Worm (Caenorhabditis elegans) whole organism, late embryonic: ENCODE measurements around the gene T21D12.12.

Source experiments
- C38D4.7 ChIP-seq: fragments of 200-800 bp; sonication (Bioruptor generic); optimal IDR thresholded peaks from 2 replicates; lab custom pipeline; 2018; ENCODE audit warnings: mild to moderate bottlenecking, missing genetic modification characterization, moderate library complexity, missing compliant biosample characterization
- F13H6.1 ChIP-seq: sonication (generic microtip); optimal IDR thresholded peaks from 2 replicates; lab custom pipeline; 2016; ENCODE audit warnings: missing genetic modification characterization, missing compliant biosample characterization
- K02D7.2 ChIP-seq: sonication (generic microtip); optimal IDR thresholded peaks from 2 replicates; lab custom pipeline; 2017; ENCODE audit warnings: mild to moderate bottlenecking, missing genetic modification characterization, missing compliant biosample characterization
- K09A11.1 ChIP-seq: sonication (generic microtip); optimal IDR thresholded peaks from 2 replicates; lab custom pipeline; 2017; ENCODE audit warnings: antibody characterized with exemption, mild to moderate bottlenecking, missing genetic modification characterization, missing compliant biosample characterization; ENCODE audit not compliant: insufficient read depth
- T23F11.4 ChIP-seq: fragments of 200-800 bp; sonication (Bioruptor generic); optimal IDR thresholded peaks from 2 replicates; lab custom pipeline; 2018; ENCODE audit warnings: mild to moderate bottlenecking, missing genetic modification characterization, missing compliant biosample characterization
- Y22D7AL.16 ChIP-seq: sonication (generic microtip); optimal IDR thresholded peaks from 2 replicates; lab custom pipeline; 2016; ENCODE audit warnings: missing genetic modification characterization, missing compliant biosample characterization
- ahr-1 ChIP-seq: sonication (generic microtip); optimal IDR thresholded peaks from 2 replicates; lab custom pipeline; 2016; ENCODE audit warnings: missing genetic modification characterization, missing compliant biosample characterization
- ama-1 ChIP-seq: fragments of 150-350 bp; optimal IDR thresholded peaks from 2 replicates; lab custom pipeline; 2014
- ceh-14 ChIP-seq: sonication (generic microtip); optimal IDR thresholded peaks from 2 replicates; lab custom pipeline; 2016; ENCODE audit warnings: missing genotype, missing genetic modification characterization, missing compliant biosample characterization
- ceh-18 ChIP-seq: sonication (generic microtip); optimal IDR thresholded peaks from 2 replicates; lab custom pipeline; 2016; ENCODE audit warnings: missing genetic modification characterization, missing compliant biosample characterization
- ceh-19 ChIP-seq: fragments of 200-800 bp; sonication (Bioruptor generic); optimal IDR thresholded peaks from 2 replicates; lab custom pipeline; 2018; ENCODE audit warnings: mild to moderate bottlenecking, missing genetic modification characterization, missing compliant biosample characterization
- ceh-24 ChIP-seq: sonication (generic microtip); optimal IDR thresholded peaks from 2 replicates; lab custom pipeline; 2016; ENCODE audit warnings: mild to moderate bottlenecking, missing genetic modification characterization, missing compliant biosample characterization
- ceh-30 ChIP-seq: fragments of 150-350 bp; optimal IDR thresholded peaks from 2 replicates; lab custom pipeline; 2014; ENCODE audit warnings: missing biosample characterization, missing genetic modification characterization
- ceh-31 ChIP-seq: sonication (generic microtip); optimal IDR thresholded peaks from 2 replicates; lab custom pipeline; 2016; ENCODE audit warnings: missing genetic modification characterization, missing compliant biosample characterization
- ceh-45 ChIP-seq: fragments of 200-800 bp; sonication (Bioruptor generic); IDR thresholded peaks from 2 replicates; pipeline ENCODE4 v1.3.6; 2022; ENCODE audit warnings: missing genetic modification reagents, missing genetic modification characterization, missing compliant biosample characterization
- ceh-48 ChIP-seq: sonication (generic microtip); optimal IDR thresholded peaks from 2 replicates; lab custom pipeline; 2016; ENCODE audit warnings: missing genetic modification characterization, inconsistent platforms, missing compliant biosample characterization
- ceh-6 ChIP-seq: fragments of 200-800 bp; sonication (Bioruptor generic); optimal IDR thresholded peaks from 2 replicates; lab custom pipeline; 2018; ENCODE audit warnings: mild to moderate bottlenecking, missing genetic modification characterization, missing compliant biosample characterization
- ceh-9 ChIP-seq: sonication (generic microtip); optimal IDR thresholded peaks from 2 replicates; lab custom pipeline; 2016; ENCODE audit warnings: mild to moderate bottlenecking, missing genetic modification characterization, inconsistent platforms, missing compliant biosample characterization
- che-1 ChIP-seq: sonication (generic microtip); optimal IDR thresholded peaks from 2 replicates; lab custom pipeline; 2016; ENCODE audit warnings: mild to moderate bottlenecking, missing genetic modification characterization, missing compliant biosample characterization
- dve-1 ChIP-seq: sonication (generic microtip); optimal IDR thresholded peaks from 2 replicates; lab custom pipeline; 2017; ENCODE audit warnings: antibody characterized with exemption, mild to moderate bottlenecking, missing genetic modification characterization, missing compliant biosample characterization
- ets-4 ChIP-seq: sonication (generic microtip); optimal IDR thresholded peaks from 2 replicates; lab custom pipeline; 2016; ENCODE audit warnings: missing genetic modification characterization, missing compliant biosample characterization
- eyg-1 ChIP-seq: sonication (generic microtip); optimal IDR thresholded peaks from 2 replicates; lab custom pipeline; 2016; ENCODE audit warnings: missing genotype, missing genetic modification characterization, missing compliant biosample characterization
- fkh-10 ChIP-seq: fragments of 150-350 bp; optimal IDR thresholded peaks from 2 replicates; lab custom pipeline; 2014; ENCODE audit warnings: missing biosample characterization, missing genetic modification reagents, missing genetic modification characterization
- gmeb-2 ChIP-seq: sonication (generic microtip); optimal IDR thresholded peaks from 2 replicates; lab custom pipeline; 2016; ENCODE audit warnings: missing genetic modification characterization, inconsistent platforms, missing compliant biosample characterization
- hlh-13 ChIP-seq: fragments of 200-800 bp; sonication (Bioruptor generic); optimal IDR thresholded peaks from 2 replicates; lab custom pipeline; 2018; ENCODE audit warnings: mild to moderate bottlenecking, missing genetic modification characterization, missing compliant biosample characterization
- hlh-15 ChIP-seq: sonication (generic microtip); optimal IDR thresholded peaks from 2 replicates; lab custom pipeline; 2016; ENCODE audit warnings: missing genetic modification characterization, missing compliant biosample characterization
- hlh-30 ChIP-seq: sonication (generic microtip); optimal IDR thresholded peaks from 2 replicates; lab custom pipeline; 2017; ENCODE audit warnings: antibody characterized with exemption, missing genetic modification characterization, missing compliant biosample characterization; ENCODE audit not compliant: insufficient read depth
- hlh-6 ChIP-seq: sonication (generic microtip); optimal IDR thresholded peaks from 2 replicates; lab custom pipeline; 2016; ENCODE audit warnings: missing genotype, missing genetic modification characterization, missing compliant biosample characterization
- lim-6 ChIP-seq: sonication (generic microtip); optimal IDR thresholded peaks from 2 replicates; lab custom pipeline; 2016; ENCODE audit warnings: missing genetic modification characterization, missing compliant biosample characterization
- lin-11 ChIP-seq: fragments of 200-800 bp; sonication (Bioruptor generic); optimal IDR thresholded peaks from 2 replicates; lab custom pipeline; 2018; ENCODE audit warnings: mild to moderate bottlenecking, missing genetic modification characterization, missing compliant biosample characterization
- madf-2 ChIP-seq: sonication (generic microtip); optimal IDR thresholded peaks from 2 replicates; lab custom pipeline; 2017; ENCODE audit warnings: missing genetic modification characterization, missing compliant biosample characterization
- mec-3 ChIP-seq: sonication (generic microtip); optimal IDR thresholded peaks from 2 replicates; lab custom pipeline; 2016; ENCODE audit warnings: borderline replicate concordance, missing genetic modification characterization, missing compliant biosample characterization
- nfya-1 ChIP-seq: sonication (generic microtip); optimal IDR thresholded peaks from 2 replicates; lab custom pipeline; 2017; ENCODE audit warnings: missing genetic modification characterization, mild to moderate bottlenecking, missing compliant biosample characterization, antibody characterized with exemption, moderate library complexity
- nhr-232 ChIP-seq: sonication (generic microtip); optimal IDR thresholded peaks from 2 replicates; lab custom pipeline; 2016; ENCODE audit warnings: missing genetic modification characterization, missing compliant biosample characterization
- npax-4 ChIP-seq: sonication (generic microtip); optimal IDR thresholded peaks from 2 replicates; lab custom pipeline; 2016; ENCODE audit warnings: missing genetic modification characterization, missing compliant biosample characterization
- odd-2 ChIP-seq: sonication (generic microtip); optimal IDR thresholded peaks from 2 replicates; lab custom pipeline; 2017; ENCODE audit warnings: antibody characterized with exemption, mild to moderate bottlenecking, missing genetic modification characterization, missing compliant biosample characterization
- pag-3 ChIP-seq: sonication (generic microtip); optimal IDR thresholded peaks from 2 replicates; lab custom pipeline; 2016; ENCODE audit warnings: missing compliant biosample characterization, missing genetic modification characterization, borderline replicate concordance
- pax-1 ChIP-seq: fragments of 150-350 bp; optimal IDR thresholded peaks from 2 replicates; lab custom pipeline; 2014; ENCODE audit warnings: missing biosample characterization, missing genetic modification characterization
- pros-1 ChIP-seq: fragments of 150-350 bp; optimal IDR thresholded peaks from 2 replicates; lab custom pipeline; 2014; ENCODE audit warnings: missing biosample characterization, missing genetic modification reagents, missing genetic modification characterization
- rnt-1 ChIP-seq: sonication (generic microtip); optimal IDR thresholded peaks from 2 replicates; lab custom pipeline; 2016; ENCODE audit warnings: missing genetic modification characterization, missing compliant biosample characterization
- sdc-2 ChIP-seq: sonication (generic microtip); optimal IDR thresholded peaks from 2 replicates; lab custom pipeline; 2016; ENCODE audit warnings: missing genotype, missing genetic modification characterization, missing compliant biosample characterization
- syd-9 ChIP-seq: sonication (generic microtip); optimal IDR thresholded peaks from 2 replicates; lab custom pipeline; 2016; ENCODE audit warnings: mild to moderate bottlenecking, missing genetic modification characterization, moderate library complexity, missing compliant biosample characterization
- tbx-2 ChIP-seq: sonication (generic microtip); optimal IDR thresholded peaks from 2 replicates; lab custom pipeline; 2016; ENCODE audit warnings: missing genetic modification characterization, missing compliant biosample characterization
- tbx-7 ChIP-seq: sonication (generic microtip); optimal IDR thresholded peaks from 2 replicates; lab custom pipeline; 2016; ENCODE audit warnings: missing genotype, missing genetic modification characterization, missing compliant biosample characterization
- ttx-3 ChIP-seq: sonication (generic microtip); optimal IDR thresholded peaks from 2 replicates; lab custom pipeline; 2016; ENCODE audit warnings: missing genetic modification reagents, missing genetic modification characterization, missing compliant biosample characterization
- unc-3 ChIP-seq, 2 experiments: fragments of 200-800 bp in 1 of 2; sonication (Bioruptor generic) in 1 of 2; sonication (generic microtip) in 1 of 2; conservative IDR thresholded peaks in 1 of 2; optimal IDR thresholded peaks in 1 of 2; 2 replicates each; pipeline versions ENCODE4 v1.3.6 to Lab custom; 2016 to 2022; ENCODE audit warnings: missing compliant biosample characterization in 2 of 2, missing genetic modification characterization in 2 of 2, missing genetic modification reagents in 1 of 2
- unc-42 ChIP-seq: sonication (generic microtip); optimal IDR thresholded peaks from 2 replicates; lab custom pipeline; 2016; ENCODE audit warnings: missing genotype, missing genetic modification characterization, missing compliant biosample characterization
- unc-55 ChIP-seq: sonication (generic microtip); optimal IDR thresholded peaks from 2 replicates; lab custom pipeline; 2017; ENCODE audit warnings: missing biosample characterization, missing genetic modification reagents, missing genetic modification characterization
- unc-86 ChIP-seq: sonication (generic microtip); optimal IDR thresholded peaks from 2 replicates; lab custom pipeline; 2016; ENCODE audit warnings: missing genetic modification characterization, missing compliant biosample characterization

T21D12.12 gene

ce11 chrIV:262460-262859 is 3.8 kb upstream of the T21D12.12 start:
- TF ChIP-seq ahr-1 (tag; lab: Kevin White, UChicago): no peak
- no peak for TF ChIP-seq unc-55 (GFP tag; lab: Kevin White, UChicago)
- TF ChIP-seq ceh-24 (tag; lab: Kevin White, UChicago): no peak
- no peak for TF ChIP-seq unc-42
- no peak for TF ChIP-seq ceh-30
- TF ChIP-seq syd-9 (tag; lab: Kevin White, UChicago): no peak
- TF ChIP-seq tbx-7 (tag; lab: Kevin White, UChicago): no peak

- TF ChIP-seq F13H6.1 (tag; lab: Kevin White, UChicago): no peak
- no peak for TF ChIP-seq ets-4
- TF ChIP-seq fkh-10 (GFP tag; lab: Kevin White, UChicago): no peak
- TF ChIP-seq ceh-18 (tag; lab: Kevin White, UChicago): peak; percentile 26
- TF ChIP-seq unc-86 (tag; lab: Kevin White, UChicago): no peak
- TF ChIP-seq ceh-19 (GFP tag; lab: Kevin White, UChicago): no peak
- no peak for TF ChIP-seq eyg-1 (tag; lab: Kevin White, UChicago)
- no peak for TF ChIP-seq C38D4.7 (GFP tag; lab: Kevin White, UChicago)
- peak; percentile 1 for TF ChIP-seq pax-1
- no peak for TF ChIP-seq rnt-1 (tag; lab: Kevin White, UChicago)
- no peak for TF ChIP-seq ceh-14 (tag; lab: Kevin White, UChicago)
- TF ChIP-seq hlh-15 (tag; lab: Kevin White, UChicago): no peak
- TF ChIP-seq tbx-2 (tag; lab: Kevin White, UChicago): no peak
- TF ChIP-seq lin-11 (tag; lab: Kevin White, UChicago): no peak
- TF ChIP-seq hlh-30 (tag; lab: Kevin White, UChicago): no peak
- no peak for TF ChIP-seq T23F11.4 (GFP tag; lab: Kevin White, UChicago)
- TF ChIP-seq K09A11.1 (tag; lab: Kevin White, UChicago): no peak
- no peak for TF ChIP-seq odd-2
- no peak for TF ChIP-seq hlh-6 (tag; lab: Kevin White, UChicago)
- TF ChIP-seq hlh-13 (GFP tag; lab: Kevin White, UChicago): no peak
- no peak for TF ChIP-seq pros-1 (tag; lab: Kevin White, UChicago)
- no peak for TF ChIP-seq ttx-3 (tag; lab: Kevin White, UChicago)
- no peak for TF ChIP-seq madf-2
- TF ChIP-seq mec-3 (tag; lab: Kevin White, UChicago): no peak
- no peak for TF ChIP-seq pag-3 (tag; lab: Kevin White, UChicago)
- TF ChIP-seq ceh-48 (tag; lab: Kevin White, UChicago): no peak
- TF ChIP-seq nhr-232 (tag; lab: Kevin White, UChicago): no peak
- TF ChIP-seq dve-1 (tag; lab: Kevin White, UChicago): no peak
- no peak for TF ChIP-seq gmeb-2 (tag; lab: Kevin White, UChicago)
- TF ChIP-seq nfya-1: peak; percentile 57
- no peak for TF ChIP-seq K02D7.2
- no peak for TF ChIP-seq lim-6 (tag; lab: Kevin White, UChicago)
- no peak for TF ChIP-seq syd-9 (tag; lab: Kevin White, UChicago)
- no peak for TF ChIP-seq ama-1
- TF ChIP-seq npax-4 (tag; lab: Kevin White, UChicago): no peak
- TF ChIP-seq sdc-2 (tag; lab: Kevin White, UChicago): no peak
- peak; percentile 36 for TF ChIP-seq ceh-31
- TF ChIP-seq Y22D7AL.16 (tag; lab: Kevin White, UChicago): no peak
- TF ChIP-seq ceh-9: no peak
- no peak for TF ChIP-seq che-1
- TF ChIP-seq unc-3 (GFP tag; conservative IDR thresholded peaks at IDR 0.05; lab: Robert Waterston, UW): no peak
- TF ChIP-seq unc-3 (tag; optimal IDR thresholded peaks at IDR 0.05; lab: Kevin White, UChicago): no peak
- TF ChIP-seq ceh-45: no peak
- TF ChIP-seq ceh-6 (GFP tag; lab: Kevin White, UChicago): no peak
- peak; percentile 42 for TF ChIP-seq unc-55 (GFP tag; lab: Kevin White, UChicago)
These were observed 2.0 kb upstream of the T21D12.12 start, which contains the start of gene pat-6 for ce11 chrIV:264182-264709. pat-6 (minus strand) TSS chrIV:264232.
